Worm (Caenorhabditis elegans) whole organism, late embryonic: ENCODE measurements around the gene F19B10.4.

Experiments
- C08G9.2 ChIP-seq: sonication (generic microtip); optimal IDR thresholded peaks from 2 replicates; lab custom pipeline; 2016; ENCODE audit warnings: mild to moderate bottlenecking, missing genetic modification characterization, moderate library complexity, missing compliant biosample characterization
- ama-1 ChIP-seq: fragments of 150-350 bp; optimal IDR thresholded peaks from 2 replicates; lab custom pipeline; 2014
- tbx-2 ChIP-seq: sonication (generic microtip); optimal IDR thresholded peaks from 2 replicates; lab custom pipeline; 2016; ENCODE audit warnings: missing genetic modification characterization, missing compliant biosample characterization

DNA sequence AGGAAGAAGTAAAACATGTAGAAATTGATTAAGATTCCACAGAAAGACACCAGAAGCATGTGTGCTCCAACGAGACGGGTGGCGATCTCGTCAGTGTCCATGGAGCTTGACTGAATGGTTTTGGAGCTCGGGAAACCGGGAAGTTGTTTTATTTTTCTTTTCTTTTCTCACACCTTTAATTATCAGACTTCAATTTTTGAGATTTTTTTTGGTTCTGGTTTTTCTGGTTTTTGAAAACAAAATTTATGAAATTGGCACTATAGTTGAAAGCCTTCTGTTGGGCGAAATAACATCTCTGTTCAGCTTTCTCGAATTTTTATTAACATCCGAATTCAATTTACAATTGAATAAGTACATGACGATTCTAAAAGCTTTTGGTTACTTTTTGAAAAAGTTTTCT is 39.7 kb downstream of the F19B10.4 start, which contains the start of gene srx-104:
- TF ChIP-seq tbx-2 (tag; lab: Kevin White, UChicago) (no peak), C08G9.2 (tag; lab: Kevin White, UChicago) (no peak), ama-1 (lab: Kevin White, UChicago) (no peak)
